Worm (Caenorhabditis elegans): ENCODE measurements around the gene T17A3.12.

The T17A3.12 gene

DNA sequence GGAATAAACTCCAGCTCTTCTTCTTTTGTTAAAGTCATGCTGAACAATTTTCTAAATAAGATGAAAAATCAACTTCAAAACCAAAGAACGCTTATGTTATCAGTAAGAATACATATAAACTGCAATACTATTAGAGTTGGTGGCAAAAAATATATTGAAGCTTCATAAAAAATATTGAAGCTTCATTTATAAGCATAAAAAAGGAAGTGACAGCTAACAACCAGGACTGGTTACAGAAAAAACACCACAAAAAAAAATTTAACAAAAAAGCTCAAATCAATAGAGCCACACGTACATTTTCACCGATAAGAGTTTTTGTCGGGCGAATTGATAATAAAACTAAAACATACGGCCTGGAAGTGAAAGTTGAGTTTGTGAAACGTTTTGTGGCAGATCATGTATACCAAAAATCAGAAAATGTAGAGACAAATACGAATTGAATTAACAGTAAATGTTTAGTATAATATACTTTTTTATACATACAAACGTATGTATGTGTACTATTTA lies 2.6 kb upstream of the T17A3.12 start, which contains the start of gene sqst-5:
TSS of gene sqst-5 (minus strand) at position 51 of the 507 bp plus-strand sequence.
- peak; percentile 65 for TF ChIP-seq fos-1 (tag; optimal IDR thresholded peaks at IDR 0.05)
- TF ChIP-seq gmeb-1 (tag; optimal IDR thresholded peaks at IDR 0.05), result peak; percentile 4
- TF ChIP-seq nhr-12 (tag; optimal IDR thresholded peaks at IDR 0.05), result no peak

- TF ChIP-seq ama-1 (optimal IDR thresholded peaks at IDR 0.05) (no peak), Y55F3AM.14 (GFP tag; optimal IDR thresholded peaks at IDR 0.05) (no peak), ZK546.5 (tag; optimal IDR thresholded peaks at IDR 0.05) (no peak), nhr-10 (tag; optimal IDR thresholded peaks at IDR 0.05) (no peak), nhr-77 (tag; optimal IDR thresholded peaks at IDR 0.05) (no peak), ceh-16 (tag; optimal IDR thresholded peaks at IDR 0.05) (no peak), nhr-237 (tag; optimal IDR thresholded peaks at IDR 0.05) (no peak), elt-3 (tag; optimal IDR thresholded peaks at IDR 0.05) (no peak), mdl-1 (tag; optimal IDR thresholded peaks at IDR 0.05) (no peak), nhr-129 (tag; optimal IDR thresholded peaks at IDR 0.05) (no peak), aly-2 (tag; optimal IDR thresholded peaks at IDR 0.05) (no peak), F13H6.1 (tag; optimal IDR thresholded peaks at IDR 0.05) (no peak), ztf-11 (tag; optimal IDR thresholded peaks at IDR 0.05) (no peak), lin-11 (tag; optimal IDR thresholded peaks at IDR 0.05) (no peak), R02D3.7 (tag; optimal IDR thresholded peaks at IDR 0.05) (no peak), sma-3 (GFP tag; optimal IDR thresholded peaks at IDR 0.05) (no peak), egl-27 (tag; optimal IDR thresholded peaks at IDR 0.05) (no peak)
Measured at ce11 chrIII:146369-146768, 1.4 kb upstream of the T17A3.12 start, which contains the start of gene fbxb-84. Gene fbxb-84 (minus strand): TSS chrIII:146469.

ce11 chrIII:143121-143520 lies 1.9 kb downstream of the T17A3.12 start, which contains the start of gene fbxb-82:
Gene fbxb-82 (minus strand): TSS chrIII:143221.
- TF ChIP-seq lsy-2 (tag; optimal IDR thresholded peaks at IDR 0.05), result no peak
- TF ChIP-seq ceh-82 (tag; optimal IDR thresholded peaks at IDR 0.05), result no peak
- TF ChIP-seq unc-39 (tag; optimal IDR thresholded peaks at IDR 0.05), result no peak
- no peak for TF ChIP-seq R02D3.7 (tag; optimal IDR thresholded peaks at IDR 0.05)
- no peak for TF ChIP-seq lin-13 (GFP tag; optimal IDR thresholded peaks at IDR 0.05)
- no peak for TF ChIP-seq crh-2 (tag; optimal IDR thresholded peaks at IDR 0.05)

DNA sequence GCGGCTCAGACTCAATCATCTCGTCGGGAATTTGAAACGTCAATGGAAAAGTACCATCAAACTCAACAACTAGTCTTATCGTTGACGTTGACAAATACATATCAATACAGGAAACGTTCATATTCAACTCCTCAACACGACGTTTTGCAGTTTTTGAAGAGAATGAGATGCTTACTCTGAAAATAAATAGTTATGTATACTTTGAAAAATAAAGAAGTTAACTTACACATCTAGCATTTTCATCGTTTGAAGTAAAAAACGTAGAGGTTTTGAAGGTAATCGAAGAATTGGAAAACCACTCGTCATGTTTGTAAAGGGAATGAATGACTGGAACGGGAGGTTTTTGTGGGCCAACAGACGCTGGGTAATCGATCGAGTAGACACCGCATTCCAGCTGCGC lies 4.1 kb downstream of the T17A3.12 start, which contains the start of gene fbxb-81:
TSS of gene fbxb-81 (minus strand) at position 314 of the 400 bp plus-strand sequence.
- TF ChIP-seq gmeb-1 (tag; optimal IDR thresholded peaks at IDR 0.05) (no peak), unc-62 (GFP tag; optimal IDR thresholded peaks at IDR 0.05) (no peak), ztf-11 (tag; optimal IDR thresholded peaks at IDR 0.05) (no peak), ZK546.5 (tag; optimal IDR thresholded peaks at IDR 0.05) (no peak), sem-4 (tag; optimal IDR thresholded peaks at IDR 0.05) (no peak), lin-13 (GFP tag; optimal IDR thresholded peaks at IDR 0.05) (no peak), elt-1 (tag; optimal IDR thresholded peaks at IDR 0.05) (no peak), ceh-82 (tag; optimal IDR thresholded peaks at IDR 0.05) (no peak), sma-9 (GFP tag; optimal IDR thresholded peaks at IDR 0.05) (no peak), sma-9 (tag; optimal IDR thresholded peaks at IDR 0.05) (no peak), F13H6.1 (tag; optimal IDR thresholded peaks at IDR 0.05) (no peak), R02D3.7 (tag; optimal IDR thresholded peaks at IDR 0.05) (no peak), nhr-77 (tag; optimal IDR thresholded peaks at IDR 0.05) (no peak), Y55F3AM.14 (GFP tag; optimal IDR thresholded peaks at IDR 0.05) (no peak), dmd-4 (tag; optimal IDR thresholded peaks at IDR 0.05) (no peak), lin-39 (tag; optimal IDR thresholded peaks at IDR 0.05) (no peak)

DNA sequence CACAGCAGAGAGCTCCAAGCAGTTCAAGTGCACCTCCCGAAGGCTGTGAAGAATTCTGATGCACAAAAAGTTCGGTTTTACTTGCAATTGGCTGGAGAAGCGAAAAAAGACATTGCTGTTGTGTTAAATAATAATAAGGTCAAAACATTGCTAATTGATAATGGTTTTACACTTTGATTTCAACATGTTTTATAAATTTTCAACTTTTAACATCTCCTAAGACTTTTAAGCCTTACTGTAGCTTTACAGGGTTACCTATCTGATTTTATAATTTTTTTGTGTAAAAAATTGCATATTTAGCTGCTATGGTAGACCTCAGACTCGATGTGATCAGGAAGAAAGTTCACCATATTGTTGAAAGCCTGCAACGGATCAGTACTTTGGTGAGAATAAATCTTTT lies 10.8 kb downstream of the T17A3.12 start, which contains the start of gene pals-25:
TSS of gene pals-25 (plus strand) at position 301 of the 400 bp plus-strand sequence.
- TF ChIP-seq nhr-77 (tag; optimal IDR thresholded peaks at IDR 0.05) (no peak), skn-1 (tag; optimal IDR thresholded peaks at IDR 0.05) (no peak), lin-11 (tag; optimal IDR thresholded peaks at IDR 0.05) (no peak), C34F6.9 (tag; optimal IDR thresholded peaks at IDR 0.05) (no peak), lin-39 (tag; optimal IDR thresholded peaks at IDR 0.05) (no peak), nhr-129 (tag; optimal IDR thresholded peaks at IDR 0.05) (no peak), sma-3 (GFP tag; optimal IDR thresholded peaks at IDR 0.05) (no peak), nhr-10 (tag; optimal IDR thresholded peaks at IDR 0.05) (no peak), nhr-12 (tag; optimal IDR thresholded peaks at IDR 0.05) (no peak), ztf-11 (tag; optimal IDR thresholded peaks at IDR 0.05) (no peak), sma-9 (GFP tag; optimal IDR thresholded peaks at IDR 0.05) (no peak), sma-9 (tag; optimal IDR thresholded peaks at IDR 0.05) (no peak), alr-1 (tag; optimal IDR thresholded peaks at IDR 0.05) (no peak), unc-39 (tag; optimal IDR thresholded peaks at IDR 0.05) (no peak)
